Fruit fly (Drosophila melanogaster): ENCODE data around the gene Nf-YA.

DNA sequence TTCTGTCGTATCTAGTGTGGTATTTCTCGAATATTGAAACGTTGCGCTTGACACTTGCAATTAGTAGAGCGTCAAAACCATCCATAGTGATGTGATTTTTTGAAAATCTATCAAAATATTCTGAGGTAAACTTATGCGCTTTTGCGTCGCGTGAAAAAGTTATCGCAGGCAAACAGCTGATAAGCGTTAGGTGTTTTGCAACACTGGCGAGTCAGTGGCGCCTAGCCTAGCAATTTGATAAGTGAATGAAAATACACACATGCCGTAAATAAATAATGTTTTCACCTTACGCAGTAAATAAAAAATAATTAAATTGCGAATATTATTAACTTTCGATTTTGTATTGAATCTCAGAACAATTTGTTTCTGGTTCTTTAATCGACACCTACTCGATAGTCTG is 6.8 kb downstream of the Nf-YA start, which contains the start of gene CG42526:
- TF ChIP-seq CG32121 (GFP tag; IDR thresholded peaks at IDR 0.05) (no peak), CG13204 (GFP tag; optimal IDR thresholded peaks at IDR 0.05) (no peak), Pif1B (GFP tag; optimal IDR thresholded peaks at IDR 0.05) (no peak), CG15710 (tag; optimal IDR thresholded peaks at IDR 0.05) (no peak)

All from whole organism, pupa.